Worm (Caenorhabditis elegans): ENCODE data around the gene Y69A2AR.1.
A peak's percentile ranks its signal among the peaks of the same experiment; 100 is the strongest.

Y69A2AR.1 gene

DNA sequence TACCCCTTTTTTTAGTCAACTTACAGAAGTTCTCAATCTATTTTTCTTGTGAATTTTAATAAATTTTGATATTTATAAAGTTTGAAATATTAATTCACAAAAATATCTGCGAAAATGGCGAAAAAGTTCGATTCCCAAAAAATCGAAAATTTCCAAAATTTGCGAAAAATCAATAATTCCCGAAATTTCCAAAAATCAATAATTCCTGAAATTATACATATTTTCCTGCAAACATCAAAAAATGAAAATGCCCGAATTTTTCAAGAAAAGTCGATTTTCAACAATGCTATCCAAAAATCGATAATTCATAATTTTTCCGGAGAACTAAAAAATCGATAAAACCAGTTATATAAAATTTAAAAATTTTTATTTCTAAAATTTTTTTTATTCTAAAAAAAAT, 16.8 kb upstream of the Y69A2AR.1 start:
- TF ChIP-seq elt-1 (tag; optimal IDR thresholded peaks at IDR 0.05) (no peak), nhr-21 (tag; optimal IDR thresholded peaks at IDR 0.05) (no peak), lin-13 (GFP tag; optimal IDR thresholded peaks at IDR 0.05) (no peak), ztf-11 (tag; optimal IDR thresholded peaks at IDR 0.05) (no peak), egl-27 (tag; optimal IDR thresholded peaks at IDR 0.05) (no peak)

ce11 chrIV:2654965-2655364, 11.9 kb upstream of the Y69A2AR.1 start:
- no peak for TF ChIP-seq unc-55 (GFP tag; optimal IDR thresholded peaks at IDR 0.05)
- TF ChIP-seq dmd-4 (tag; optimal IDR thresholded peaks at IDR 0.05), result no peak
- no peak for TF ChIP-seq sma-9 (GFP tag; optimal IDR thresholded peaks at IDR 0.05)
- no peak for TF ChIP-seq sma-9 (tag; optimal IDR thresholded peaks at IDR 0.05)
- TF ChIP-seq elt-1 (tag; optimal IDR thresholded peaks at IDR 0.05), result no peak

DNA sequence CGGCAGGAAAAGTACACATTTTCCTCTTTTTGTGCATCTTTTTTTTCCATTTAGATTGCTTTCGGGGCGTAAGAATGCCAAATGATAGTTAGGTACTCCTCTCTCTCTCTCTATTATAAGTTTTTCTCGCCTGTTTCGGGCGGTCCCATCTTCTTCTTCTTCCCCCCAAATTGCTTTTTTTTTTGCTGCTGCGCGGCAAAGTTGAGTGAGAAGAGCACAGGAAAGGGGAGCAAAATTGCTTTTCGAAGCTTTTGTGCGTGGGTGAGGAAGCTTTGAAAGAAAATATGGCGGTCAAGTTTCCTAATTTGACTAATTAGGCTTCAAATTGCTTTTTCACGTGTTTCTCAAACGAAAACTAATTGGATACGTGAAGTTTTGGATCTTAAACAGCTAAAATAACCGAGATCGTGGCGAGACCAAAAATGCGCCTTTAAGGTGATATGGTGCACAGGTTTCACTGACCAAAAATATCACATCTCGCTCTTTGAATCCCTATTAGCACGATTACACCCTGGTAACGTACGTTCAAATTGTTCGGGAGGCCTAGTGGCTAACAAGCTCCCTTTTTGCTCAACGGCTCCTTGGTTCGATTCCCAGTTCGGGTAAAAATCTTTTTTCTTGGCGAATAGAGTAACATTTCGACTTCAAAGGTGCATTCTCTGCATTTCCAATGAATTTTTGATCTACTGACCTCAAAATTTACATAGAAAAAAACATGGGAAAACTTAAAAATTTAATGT, 10.3 kb upstream of the Y69A2AR.1 start:
- no peak for TF ChIP-seq F13H6.1 (tag; optimal IDR thresholded peaks at IDR 0.05)
- no peak for TF ChIP-seq ztf-1 (GFP tag; conservative IDR thresholded peaks at IDR 0.05)
- TF ChIP-seq lin-13 (GFP tag; optimal IDR thresholded peaks at IDR 0.05), result no peak
- no peak for TF ChIP-seq nhr-77 (tag; optimal IDR thresholded peaks at IDR 0.05)
- TF ChIP-seq nhr-6 (tag; optimal IDR thresholded peaks at IDR 0.05), result no peak
- no peak for TF ChIP-seq blmp-1 (tag; optimal IDR thresholded peaks at IDR 0.05; ENCODE audit: insufficient read depth)
- TF ChIP-seq nhr-12 (tag; optimal IDR thresholded peaks at IDR 0.05), result no peak
- no peak for TF ChIP-seq nhr-10 (tag; optimal IDR thresholded peaks at IDR 0.05)
- TF ChIP-seq nhr-23 (tag; optimal IDR thresholded peaks at IDR 0.05), result no peak

ce11 chrIV:2657307-2657706, 9.5 kb upstream of the Y69A2AR.1 start:
- TF ChIP-seq unc-55 (GFP tag; optimal IDR thresholded peaks at IDR 0.05) (no peak), ztf-11 (tag; optimal IDR thresholded peaks at IDR 0.05) (no peak), F13H6.1 (tag; optimal IDR thresholded peaks at IDR 0.05) (no peak), zag-1 (tag; optimal IDR thresholded peaks at IDR 0.05) (no peak)

ce11 chrIV:2658733-2659132, 8.1 kb upstream of the Y69A2AR.1 start:
- TF ChIP-seq nhr-129 (tag; optimal IDR thresholded peaks at IDR 0.05) (no peak), mbf-1 (tag; optimal IDR thresholded peaks at IDR 0.05) (no peak), fos-1 (tag; optimal IDR thresholded peaks at IDR 0.05) (no peak), skn-1 (tag; optimal IDR thresholded peaks at IDR 0.05) (no peak), nhr-237 (tag; optimal IDR thresholded peaks at IDR 0.05) (no peak), sma-3 (GFP tag; optimal IDR thresholded peaks at IDR 0.05) (no peak), nhr-25 (tag; optimal IDR thresholded peaks at IDR 0.05) (no peak), aly-2 (tag; optimal IDR thresholded peaks at IDR 0.05) (no peak), unc-62 (GFP tag; optimal IDR thresholded peaks at IDR 0.05) (no peak), sem-4 (tag; optimal IDR thresholded peaks at IDR 0.05) (no peak)

ce11 chrIV:2663953-2664900, 2.6 kb upstream of the Y69A2AR.1 start, which contains the start of gene Y69A2AR.31:
TSS of gene Y69A2AR.31 (minus strand) at chrIV:2664003.
- TF ChIP-seq C34F6.9 (tag; optimal IDR thresholded peaks at IDR 0.05) (peak; percentile 29), zag-1 (tag; optimal IDR thresholded peaks at IDR 0.05) (peak; percentile 35), nhr-6 (tag; optimal IDR thresholded peaks at IDR 0.05) (no peak), aly-2 (tag; optimal IDR thresholded peaks at IDR 0.05) (no peak), nhr-129 (tag; optimal IDR thresholded peaks at IDR 0.05) (peak; percentile 31), unc-55 (GFP tag; optimal IDR thresholded peaks at IDR 0.05) (peak; percentile 10), lsy-2 (tag; optimal IDR thresholded peaks at IDR 0.05) (peak; percentile 15 to 58), dmd-4 (tag; optimal IDR thresholded peaks at IDR 0.05) (no peak)
